Worm (Caenorhabditis elegans) whole organism, mixed stage, embryonic: ENCODE data around the gene pup-2.

Experiments
- nhr-12 ChIP-seq: fragments of 150-350 bp; optimal IDR thresholded peaks from 2 replicates; lab custom pipeline; 2014; ENCODE audit warnings: missing biosample characterization, missing genetic modification characterization
- unc-62 ChIP-seq: fragments of 150-350 bp; optimal IDR thresholded peaks from 2 replicates; lab custom pipeline; 2014; ENCODE audit warnings: missing biosample characterization, missing genetic modification reagents, missing genetic modification characterization

DNA sequence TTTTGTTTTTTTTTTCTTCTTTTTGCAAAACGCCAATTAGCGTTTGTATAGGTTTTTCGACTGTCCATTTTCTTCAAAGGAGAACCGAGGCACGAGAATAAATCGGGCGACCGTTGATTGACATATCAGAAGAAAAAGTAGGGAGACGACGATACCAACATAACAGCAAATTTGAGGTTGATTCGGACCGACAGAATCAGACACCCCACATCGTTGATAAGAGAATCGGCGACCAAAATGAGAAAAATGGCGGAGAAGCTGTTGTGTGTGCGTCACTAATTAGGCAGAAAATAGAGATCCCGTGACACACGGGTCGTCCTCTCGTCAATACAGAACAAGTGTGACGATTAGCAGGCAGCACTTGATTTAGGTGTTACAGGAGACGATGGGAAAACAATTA is 43.8 kb upstream of the pup-2 start:
- TF ChIP-seq unc-62 (GFP tag; lab: Kevin White, UChicago) = no peak
- TF ChIP-seq nhr-12 (tag; lab: Kevin White, UChicago) = no peak
